Fruit fly (Drosophila melanogaster) whole organism, prepupa: ENCODE measurements around the gene Grik.
A peak's percentile ranks its signal among the peaks of the same experiment; 100 is the strongest.

Experiments
- CG10631 ChIP-seq: fragments of 200-800 bp; sonication (Bioruptor generic); optimal IDR thresholded peaks from 2 replicates; lab custom pipeline; 2016; ENCODE audit warnings: missing biosample characterization, missing genetic modification characterization
- CG10669 ChIP-seq: fragments of 200-800 bp; sonication (Bioruptor generic); optimal IDR thresholded peaks from 3 replicates; lab custom pipeline; 2018; ENCODE audit warnings: missing biosample characterization, mild to moderate bottlenecking, missing genetic modification characterization, moderate library complexity
- CG11762 ChIP-seq: fragments of 200-800 bp; sonication (Bioruptor generic); optimal IDR thresholded peaks from 3 replicates; lab custom pipeline; 2016; ENCODE audit warnings: missing biosample characterization, missing genetic modification characterization; ENCODE audit not compliant: insufficient read depth
- CG15336 ChIP-seq: fragments of 200-800 bp; sonication (Bioruptor generic); IDR thresholded peaks from 2 replicates; pipeline ENCODE4 v1.3.6; 2022; ENCODE audit warnings: missing biosample characterization, missing genetic modification characterization
- CG1621 ChIP-seq: fragments of 200-800 bp; sonication (Bioruptor generic); optimal IDR thresholded peaks from 3 replicates; lab custom pipeline; 2018; ENCODE audit warnings: missing biosample characterization, mild to moderate bottlenecking, missing genetic modification characterization
- CG31627 ChIP-seq: fragments of 200-800 bp; sonication (Bioruptor generic); optimal IDR thresholded peaks from 3 replicates; lab custom pipeline; 2016; ENCODE audit warnings: missing biosample characterization, missing genetic modification characterization
- CG32006 ChIP-seq: fragments of 200-800 bp; sonication (Bioruptor generic); optimal IDR thresholded peaks from 3 replicates; lab custom pipeline; 2017; ENCODE audit warnings: missing biosample characterization, mild to moderate bottlenecking, missing genetic modification characterization
- CG34406 ChIP-seq: fragments of 200-800 bp; sonication (Bioruptor generic); optimal IDR thresholded peaks from 3 replicates; lab custom pipeline; 2016; ENCODE audit warnings: missing biosample characterization, missing genetic modification characterization
- CG6163 ChIP-seq: fragments of 200-800 bp; sonication (Bioruptor generic); IDR thresholded peaks from 3 replicates; pipeline ENCODE4 v1.3.6; 2022; ENCODE audit warnings: missing biosample characterization, missing genetic modification characterization
- CG6276 ChIP-seq: fragments of 200-800 bp; sonication (Bioruptor generic); optimal IDR thresholded peaks from 2 replicates; lab custom pipeline; 2017; ENCODE audit warnings: missing biosample characterization, mild to moderate bottlenecking, missing genetic modification characterization
- CG6792 ChIP-seq: fragments of 200-800 bp; sonication (Bioruptor generic); optimal IDR thresholded peaks from 3 replicates; lab custom pipeline; 2016; ENCODE audit warnings: missing biosample characterization, missing genetic modification characterization
- CG6808 ChIP-seq: fragments of 200-800 bp; sonication (Bioruptor generic); optimal IDR thresholded peaks from 3 replicates; lab custom pipeline; 2017; ENCODE audit warnings: missing biosample characterization, missing genetic modification characterization, mild to moderate bottlenecking, moderate library complexity, missing genetic modification reagents
- CG6854 ChIP-seq: fragments of 200-800 bp; sonication (Bioruptor generic); optimal IDR thresholded peaks from 2 replicates; lab custom pipeline; 2017; ENCODE audit warnings: missing biosample characterization, mild to moderate bottlenecking, missing genetic modification characterization
- CG7368 ChIP-seq: fragments of 200-800 bp; sonication (Bioruptor generic); optimal IDR thresholded peaks from 3 replicates; lab custom pipeline; 2016; ENCODE audit warnings: missing biosample characterization, missing genetic modification characterization
- CG8119 ChIP-seq: fragments of 200-800 bp; sonication (Bioruptor generic); IDR thresholded peaks from 3 replicates; pipeline ENCODE4 v1.3.6; 2022; ENCODE audit warnings: missing biosample characterization, missing genetic modification characterization
- CG8319 ChIP-seq: fragments of 200-800 bp; sonication (Bioruptor generic); optimal IDR thresholded peaks from 3 replicates; lab custom pipeline; 2016; ENCODE audit warnings: missing biosample characterization, missing genetic modification characterization
- CG9139 ChIP-seq: fragments of 200-800 bp; sonication (Bioruptor generic); optimal IDR thresholded peaks from 3 replicates; lab custom pipeline; 2017; ENCODE audit warnings: missing biosample characterization, mild to moderate bottlenecking, missing genetic modification characterization
- Eip75B ChIP-seq: fragments of 200-800 bp; sonication (Bioruptor generic); optimal IDR thresholded peaks from 3 replicates; lab custom pipeline; 2016; ENCODE audit warnings: missing biosample characterization, missing genetic modification characterization
- Eip78C ChIP-seq: fragments of 200-800 bp; sonication (Bioruptor generic); peaks from one replicate; lab custom pipeline; 2016; ENCODE audit warnings: missing biosample characterization, missing genetic modification characterization
- Eip93F ChIP-seq: fragments of 200-800 bp; sonication (Bioruptor generic); optimal IDR thresholded peaks from 2 replicates; lab custom pipeline; 2016; ENCODE audit warnings: missing biosample characterization, mild to moderate bottlenecking, missing genetic modification characterization
- Ets21C ChIP-seq: fragments of 200-800 bp; sonication (Bioruptor generic); optimal IDR thresholded peaks from 3 replicates; lab custom pipeline; 2016; ENCODE audit warnings: missing biosample characterization, missing genetic modification characterization
- Ets96B ChIP-seq: fragments of 200-800 bp; optimal IDR thresholded peaks from 2 replicates; lab custom pipeline; 2019; ENCODE audit warnings: missing biosample characterization, mild to moderate bottlenecking, missing genetic modification characterization, moderate library complexity
- Hr39 ChIP-seq: fragments of 200-800 bp; sonication (Bioruptor generic); optimal IDR thresholded peaks from 2 replicates; lab custom pipeline; 2016; ENCODE audit warnings: missing biosample characterization, missing genetic modification characterization
- Met ChIP-seq: fragments of 200-800 bp; sonication (Bioruptor generic); optimal IDR thresholded peaks from 3 replicates; lab custom pipeline; 2016; ENCODE audit warnings: missing biosample characterization, missing genetic modification characterization
- OdsH ChIP-seq: fragments of 200-800 bp; sonication (Bioruptor generic); optimal IDR thresholded peaks from 3 replicates; lab custom pipeline; 2016; ENCODE audit warnings: missing biosample characterization, missing genetic modification characterization
- Sox102F ChIP-seq: fragments of 200-800 bp; sonication (Bioruptor generic); optimal IDR thresholded peaks from 2 replicates; lab custom pipeline; 2016; ENCODE audit warnings: missing biosample characterization, mild to moderate bottlenecking, missing genetic modification characterization
- Sox14 ChIP-seq: fragments of 200-800 bp; sonication (Bioruptor generic); optimal IDR thresholded peaks from 3 replicates; lab custom pipeline; 2016; ENCODE audit warnings: missing biosample characterization, missing genetic modification characterization
- Sox15 ChIP-seq: fragments of 200-800 bp; sonication (Bioruptor generic); optimal IDR thresholded peaks from 3 replicates; lab custom pipeline; 2016; ENCODE audit warnings: missing biosample characterization, missing genetic modification characterization
- achi ChIP-seq: fragments of 200-800 bp; sonication (Bioruptor generic); optimal IDR thresholded peaks from 3 replicates; lab custom pipeline; 2016; ENCODE audit warnings: missing biosample characterization, missing genetic modification characterization
- acj6 ChIP-seq: fragments of 200-800 bp; sonication (Bioruptor generic); optimal IDR thresholded peaks from 3 replicates; lab custom pipeline; 2016; ENCODE audit warnings: missing biosample characterization, missing genetic modification characterization
- cyc ChIP-seq: fragments of 200-800 bp; sonication (Bioruptor generic); optimal IDR thresholded peaks from 3 replicates; lab custom pipeline; 2016; ENCODE audit warnings: missing biosample characterization, missing genetic modification characterization
- dac ChIP-seq: fragments of 200-800 bp; sonication (Bioruptor generic); optimal IDR thresholded peaks from 2 replicates; lab custom pipeline; 2017; ENCODE audit warnings: missing biosample characterization, mild to moderate bottlenecking, missing genetic modification characterization
- eg ChIP-seq: fragments of 200-800 bp; sonication (Bioruptor generic); IDR thresholded peaks from 3 replicates; pipeline ENCODE4 v1.3.6; 2022; ENCODE audit warnings: missing biosample characterization, missing genetic modification characterization
- fd59A ChIP-seq: fragments of 200-800 bp; sonication (Bioruptor generic); optimal IDR thresholded peaks from 2 replicates; lab custom pipeline; 2017; ENCODE audit warnings: missing biosample characterization, mild to moderate bottlenecking, missing genetic modification characterization, missing genetic modification reagents
- fd85E ChIP-seq: fragments of 200-800 bp; sonication (Bioruptor generic); optimal IDR thresholded peaks from 3 replicates; lab custom pipeline; 2016; ENCODE audit warnings: missing biosample characterization, missing genetic modification characterization
- fkh ChIP-seq: fragments of 200-800 bp; sonication (Bioruptor generic); optimal IDR thresholded peaks from 3 replicates; lab custom pipeline; 2017; ENCODE audit warnings: missing biosample characterization, mild to moderate bottlenecking, missing genetic modification characterization, moderate library complexity
- lz ChIP-seq: fragments of 200-800 bp; sonication (Bioruptor generic); optimal IDR thresholded peaks from 3 replicates; lab custom pipeline; 2016; ENCODE audit warnings: missing biosample characterization, missing genetic modification characterization
- ss ChIP-seq, 2 experiments: fragments of 200-800 bp; sonication (Bioruptor generic); optimal IDR thresholded peaks; 2 replicates in 1 of 2; 3 replicates in 1 of 2; lab custom pipeline; 2017 to 2018; ENCODE audit warnings: mild to moderate bottlenecking in 2 of 2, missing biosample characterization in 2 of 2, missing genetic modification characterization in 2 of 2, moderate library complexity in 1 of 2
- svp ChIP-seq: fragments of 200-800 bp; sonication (Bioruptor generic); peaks from one replicate; lab custom pipeline; 2016; ENCODE audit warnings: missing biosample characterization, missing genetic modification characterization
- topi ChIP-seq: fragments of 200-800 bp; sonication (Bioruptor generic); optimal IDR thresholded peaks from 3 replicates; lab custom pipeline; 2016; ENCODE audit warnings: missing biosample characterization, missing genetic modification characterization
- vri ChIP-seq: fragments of 200-800 bp; sonication (Bioruptor generic); optimal IDR thresholded peaks from 3 replicates; lab custom pipeline; 2016; ENCODE audit warnings: missing biosample characterization, mild to moderate bottlenecking, missing genetic modification characterization

Grik gene

dm6 chr3R:20914103-20914502 is 12.3 kb downstream of the Grik start, which contains the start of gene hdly (continued):
- TF ChIP-seq Ets21C (GFP tag; lab: Kevin White, UChicago) (peak; percentile 42), CG8119 (GFP tag; lab: Robert Waterston, UW) (peak; percentile 99), fd59A (GFP tag; lab: Kevin White, UChicago) (peak; percentile 84), achi (GFP tag; lab: Kevin White, UChicago) (peak; percentile 89), Eip78C (GFP tag; lab: Kevin White, UChicago) (peak; percentile 98), eg (GFP tag; lab: Robert Waterston, UW) (peak; percentile 100), CG11762 (GFP tag; lab: Kevin White, UChicago) (peak; percentile 93), CG15336 (peak; percentile 98), CG9139 (GFP tag; lab: Kevin White, UChicago) (peak; percentile 99), OdsH (GFP tag; lab: Kevin White, UChicago) (peak; percentile 87), fd85E (GFP tag; lab: Kevin White, UChicago) (peak; percentile 87), svp (GFP tag; lab: Kevin White, UChicago) (peak; percentile 92), Sox102F (GFP tag; lab: Kevin White, UChicago) (peak; percentile 94), vri (peak; percentile 95), Hr39 (GFP tag; lab: Kevin White, UChicago) (peak; percentile 41), CG6808 (peak; percentile 97), CG34406 (GFP tag; lab: Kevin White, UChicago) (peak; percentile 91), fkh (GFP tag; lab: Kevin White, UChicago) (peak; percentile 86), CG7368 (peak; percentile 94), Met (GFP tag; lab: Kevin White, UChicago) (peak; percentile 86), CG1621 (tag; lab: Kevin White, UChicago) (peak; percentile 98), dac (GFP tag; lab: Kevin White, UChicago) (peak; percentile 92), CG6792 (GFP tag; lab: Kevin White, UChicago) (peak; percentile 72), Sox14 (peak; percentile 90), Ets96B (tag; lab: Kevin White, UChicago) (peak; percentile 98)

DNA sequence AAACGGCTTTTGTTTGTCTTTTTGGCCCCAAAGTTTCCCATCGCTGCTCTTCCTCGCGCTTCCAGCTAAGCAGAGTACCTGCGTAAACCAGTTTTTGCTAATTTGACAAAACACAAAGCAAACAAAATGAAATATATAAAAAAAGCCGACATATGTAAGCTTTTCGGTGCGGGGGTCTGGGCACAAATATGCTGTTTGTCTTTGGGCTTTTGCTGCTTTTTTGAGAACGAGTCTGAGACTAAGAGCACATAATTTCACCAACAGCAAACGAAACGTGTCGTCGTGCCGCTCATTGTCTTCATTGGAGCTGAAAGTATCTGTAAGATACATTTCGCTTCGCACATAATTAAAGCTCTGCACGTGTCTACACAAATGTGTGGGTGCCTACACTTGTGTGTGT is 14.1 kb downstream of the Grik start:
- peak; percentile 52 for TF ChIP-seq svp (GFP tag; lab: Kevin White, UChicago)
- no peak for TF ChIP-seq Eip75B
- peak; percentile 79 for TF ChIP-seq fkh (GFP tag; lab: Kevin White, UChicago)
- peak; percentile 53 for TF ChIP-seq CG6854 (GFP tag; lab: Kevin White, UChicago)
- no peak for TF ChIP-seq Ets21C (GFP tag; lab: Kevin White, UChicago)
- TF ChIP-seq CG6163 (GFP tag; lab: Robert Waterston, UW) = 0 out of 3 replicates have a peak, but pooled peaks have one; percentile 13

dm6 chr3R:20945463-20945862 is 43.7 kb downstream of the Grik start, which contains the start of gene CG31191:
TSS of gene CG31191 (minus strand) at chr3R:20945530.
- TF ChIP-seq acj6 (no peak), CG6854 (GFP tag; lab: Kevin White, UChicago) (no peak), ss (GFP tag; optimal IDR thresholded peaks at IDR 0.05; lab: Kevin White, UChicago) (no peak), CG10669 (no peak)
- TF ChIP-seq, all 60 proteins: peak for 0

DNA sequence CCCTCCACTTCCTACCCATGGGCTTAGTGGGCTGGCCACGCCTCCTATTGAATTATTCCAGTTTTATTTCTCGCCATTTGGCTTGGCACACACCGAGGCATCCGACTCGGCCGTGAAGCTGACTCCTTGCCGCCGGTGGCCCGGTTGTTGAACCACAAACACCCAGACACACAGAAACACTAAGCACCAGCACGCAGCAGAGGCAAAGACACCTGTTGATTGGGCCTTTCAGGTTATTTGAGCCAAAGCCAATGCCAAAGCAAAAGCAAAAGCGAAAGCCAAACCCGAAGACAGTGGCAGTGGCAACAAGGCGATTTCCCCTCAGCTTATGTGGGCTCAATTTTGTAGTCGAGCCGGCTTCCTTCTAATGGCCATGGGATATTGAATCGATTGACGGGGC is 45.0 kb downstream of the Grik start:
- no peak for TF ChIP-seq cyc
- no peak for TF ChIP-seq CG11762 (GFP tag; lab: Kevin White, UChicago)
- no peak for TF ChIP-seq CG6163 (GFP tag; lab: Robert Waterston, UW)
- no peak for TF ChIP-seq lz
- no peak for TF ChIP-seq topi (GFP tag; lab: Kevin White, UChicago)
- TF ChIP-seq Eip93F = no peak
- no peak for TF ChIP-seq Ets96B (tag; lab: Kevin White, UChicago)
- no peak for TF ChIP-seq CG8319 (GFP tag; lab: Kevin White, UChicago)
- no peak for TF ChIP-seq Sox15 (GFP tag; lab: Kevin White, UChicago)
- TF ChIP-seq CG31627 = no peak
- TF ChIP-seq CG10631 (GFP tag; lab: Kevin White, UChicago) = no peak
- TF ChIP-seq CG6276 (GFP tag; lab: Kevin White, UChicago) = no peak
- TF ChIP-seq CG32006 (GFP tag; lab: Kevin White, UChicago) = no peak
- TF ChIP-seq, all 60 proteins: peak for 0
